Worm (Caenorhabditis elegans) whole organism, L4 larva: ENCODE results near the gene Y49A10A.2.

ENCODE experiments used
- Y105C5A.15 ChIP-seq: fragments of 200-800 bp; sonication (Bioruptor generic); IDR thresholded peaks from 2 replicates; pipeline ENCODE4 v1.3.6; 2022; ENCODE audit warnings: missing genetic modification characterization, missing compliant biosample characterization
- aha-1 ChIP-seq: fragments of 150-350 bp; peaks from one replicate; lab custom pipeline; 2014; ENCODE audit warnings: missing biosample characterization, missing genetic modification characterization
- ama-1 ChIP-seq: fragments of 150-350 bp; optimal IDR thresholded peaks from 2 replicates; lab custom pipeline; 2014; ENCODE audit warnings: inconsistent platforms, mixed read lengths
- attf-4 ChIP-seq: sonication (generic microtip); optimal IDR thresholded peaks from 3 replicates; lab custom pipeline; 2017; ENCODE audit warnings: missing biosample characterization, missing genetic modification characterization
- ceh-44 ChIP-seq: fragments of 200-800 bp; sonication (Bioruptor generic); IDR thresholded peaks from 2 replicates; pipeline ENCODE4 v1.3.6; 2022; ENCODE audit warnings: missing genetic modification reagents, missing genetic modification characterization, missing compliant biosample characterization
- daf-12 ChIP-seq: fragments of 150-350 bp; optimal IDR thresholded peaks from 2 replicates; lab custom pipeline; 2014; ENCODE audit warnings: missing biosample characterization, missing genetic modification reagents, missing genetic modification characterization
- daf-16 ChIP-seq, 3 experiments: sonication (generic microtip); optimal IDR thresholded peaks; 2 replicates each; lab custom pipeline; 2016 to 2017; ENCODE audit warnings: missing genetic modification characterization in 3 of 3, missing genetic modification reagents in 3 of 3, mild to moderate bottlenecking in 2 of 3, missing compliant biosample characterization in 2 of 3, missing biosample characterization in 1 of 3, moderate library complexity in 1 of 3
- daf-8 ChIP-seq: fragments of 200-800 bp; sonication (Bioruptor generic); IDR thresholded peaks from 2 replicates; pipeline ENCODE4 v1.3.6; 2022; ENCODE audit warnings: missing genetic modification characterization, missing compliant biosample characterization
- dmd-6 ChIP-seq: fragments of 200-800 bp; sonication (Bioruptor generic); IDR thresholded peaks from 2 replicates; pipeline ENCODE4 v1.3.6; 2022; ENCODE audit warnings: missing genetic modification reagents, missing genetic modification characterization, missing compliant biosample characterization
- dmd-9 ChIP-seq: fragments of 200-800 bp; sonication (Bioruptor generic); IDR thresholded peaks from 2 replicates; pipeline ENCODE4 v1.3.6; 2022; ENCODE audit warnings: missing genetic modification reagents, missing genetic modification characterization, missing compliant biosample characterization
- dve-1 ChIP-seq: sonication (generic microtip); optimal IDR thresholded peaks from 2 replicates; lab custom pipeline; 2017; ENCODE audit warnings: antibody characterized with exemption, mild to moderate bottlenecking, missing genetic modification characterization, missing compliant biosample characterization; ENCODE audit not compliant: insufficient read depth
- egl-43 ChIP-seq: fragments of 200-800 bp; sonication (Bioruptor generic); IDR thresholded peaks from 2 replicates; pipeline ENCODE4 v1.3.6; 2022; ENCODE audit warnings: missing genetic modification reagents, missing genetic modification characterization, missing compliant biosample characterization
- gei-8 ChIP-seq: fragments of 200-800 bp; sonication (Bioruptor generic); optimal IDR thresholded peaks from 2 replicates; lab custom pipeline; 2018; ENCODE audit warnings: mild to moderate bottlenecking, missing genetic modification characterization, missing compliant biosample characterization
- hlh-11 ChIP-seq: fragments of 200-800 bp; sonication (Bioruptor generic); optimal IDR thresholded peaks from 2 replicates; lab custom pipeline; 2018; ENCODE audit warnings: mild to moderate bottlenecking, missing genetic modification characterization, missing compliant biosample characterization
- hlh-30 ChIP-seq: sonication (generic microtip); optimal IDR thresholded peaks from 2 replicates; lab custom pipeline; 2017; ENCODE audit warnings: antibody characterized with exemption, mild to moderate bottlenecking, missing genetic modification characterization, missing compliant biosample characterization; ENCODE audit not compliant: insufficient read depth
- hmg-1.1 ChIP-seq: fragments of 200-800 bp; sonication (Bioruptor generic); IDR thresholded peaks from 2 replicates; pipeline ENCODE4 v1.3.6; 2022; ENCODE audit warnings: missing genetic modification reagents, missing genetic modification characterization, missing compliant biosample characterization
- lin-1 ChIP-seq: fragments of 200-800 bp; sonication (Bioruptor generic); IDR thresholded peaks from 2 replicates; pipeline ENCODE4 v1.3.6; 2022; ENCODE audit warnings: missing genetic modification reagents, missing genetic modification characterization, missing compliant biosample characterization
- lin-13 ChIP-seq: fragments of 150-350 bp; optimal IDR thresholded peaks from 2 replicates; lab custom pipeline; 2014; ENCODE audit warnings: missing biosample characterization, missing genetic modification reagents, missing genetic modification characterization
- lin-38 ChIP-seq: fragments of 200-800 bp; sonication (Bioruptor generic); IDR thresholded peaks from 2 replicates; pipeline ENCODE4 v1.3.6; 2022; ENCODE audit warnings: missing genetic modification reagents, missing genetic modification characterization, missing compliant biosample characterization
- lin-39 ChIP-seq: fragments of 150-350 bp; optimal IDR thresholded peaks from 2 replicates; lab custom pipeline; 2014; ENCODE audit warnings: missing biosample characterization, missing genetic modification reagents, missing genetic modification characterization
- madf-9 ChIP-seq: fragments of 200-800 bp; sonication (Bioruptor generic); conservative IDR thresholded peaks from 2 replicates; pipeline ENCODE4 v1.3.6; 2022; ENCODE audit warnings: missing genetic modification reagents, missing genetic modification characterization, missing compliant biosample characterization
- mdt-29 ChIP-seq: fragments of 200-800 bp; sonication (Bioruptor generic); IDR thresholded peaks from 2 replicates; pipeline ENCODE4 v1.3.6; 2022; ENCODE audit warnings: missing genetic modification reagents, missing genetic modification characterization, missing compliant biosample characterization
- mep-1 ChIP-seq: fragments of 150-350 bp; sonication (generic microtip); optimal IDR thresholded peaks from 3 replicates; lab custom pipeline; 2014; ENCODE audit warnings: missing biosample characterization, missing genetic modification characterization
- mes-2 ChIP-seq: sonication (generic microtip); optimal IDR thresholded peaks from 2 replicates; lab custom pipeline; 2016; ENCODE audit warnings: missing genotype, mild to moderate bottlenecking, missing genetic modification characterization, missing compliant biosample characterization; ENCODE audit not compliant: poor library complexity, severe bottlenecking
- mxl-2 ChIP-seq: fragments of 200-800 bp; sonication (Bioruptor generic); conservative IDR thresholded peaks from 2 replicates; pipeline ENCODE4 v1.3.6; 2022; ENCODE audit warnings: missing genetic modification reagents, missing genetic modification characterization, missing compliant biosample characterization
- mxl-3 ChIP-seq: fragments of 200-800 bp; sonication (Bioruptor generic); optimal IDR thresholded peaks from 2 replicates; lab custom pipeline; 2018; ENCODE audit warnings: mild to moderate bottlenecking, missing genetic modification characterization, missing compliant biosample characterization
- nhr-11 ChIP-seq: fragments of 150-350 bp; optimal IDR thresholded peaks from 2 replicates; lab custom pipeline; 2014; ENCODE audit warnings: missing biosample characterization, missing genetic modification characterization
- nhr-28 ChIP-seq: fragments of 150-350 bp; optimal IDR thresholded peaks from 2 replicates; lab custom pipeline; 2014; ENCODE audit warnings: missing biosample characterization, missing genetic modification characterization
- nhr-6 ChIP-seq: fragments of 150-350 bp; optimal IDR thresholded peaks from 2 replicates; lab custom pipeline; 2014; ENCODE audit warnings: missing biosample characterization, missing genetic modification characterization
- pha-4 ChIP-seq, 2 experiments: fragments of 150-350 bp in 1 of 2; fragments of 200-800 bp in 1 of 2; sonication (Bioruptor generic) in 1 of 2; IDR thresholded peaks in 1 of 2; optimal IDR thresholded peaks in 1 of 2; 2 replicates each; pipeline versions ENCODE4 v1.3.6 to Lab custom; 2014 to 2022; ENCODE audit warnings: missing genetic modification characterization in 2 of 2, missing genetic modification reagents in 2 of 2, missing biosample characterization in 1 of 2, missing compliant biosample characterization in 1 of 2
- saeg-2 ChIP-seq: fragments of 200-800 bp; sonication (Bioruptor generic); IDR thresholded peaks from 2 replicates; pipeline ENCODE4 v1.3.6; 2022; ENCODE audit warnings: missing genetic modification reagents, missing genetic modification characterization, missing compliant biosample characterization
- set-16 ChIP-seq: fragments of 200-800 bp; sonication (Bioruptor generic); IDR thresholded peaks from 2 replicates; pipeline ENCODE4 v1.3.6; 2022; ENCODE audit warnings: missing genetic modification reagents, missing genetic modification characterization, missing compliant biosample characterization
- skn-1 ChIP-seq: fragments of 150-350 bp; optimal IDR thresholded peaks from 2 replicates; lab custom pipeline; 2014; ENCODE audit warnings: missing biosample characterization, missing genetic modification characterization
- snpc-4 ChIP-seq: fragments of 150-350 bp; optimal IDR thresholded peaks from 2 replicates; lab custom pipeline; 2014; ENCODE audit warnings: missing biosample characterization, missing genetic modification characterization
- unc-130 ChIP-seq: sonication (generic microtip); optimal IDR thresholded peaks from 2 replicates; lab custom pipeline; 2016; ENCODE audit warnings: missing genetic modification reagents, missing genetic modification characterization, missing compliant biosample characterization
- unc-39 ChIP-seq: sonication (generic microtip); optimal IDR thresholded peaks from 2 replicates; lab custom pipeline; 2017; ENCODE audit warnings: missing biosample characterization, missing genetic modification characterization
- unc-62 ChIP-seq, 3 experiments: fragments of 150-350 bp in 1 of 3; sonication (generic microtip); optimal IDR thresholded peaks in 2 of 3; peaks in 1 of 3; 1 replicate in 1 of 3; 2 replicates in 2 of 3; lab custom pipeline; 2014 to 2017; ENCODE audit warnings: missing biosample characterization in 3 of 3, missing genetic modification characterization in 3 of 3, missing genetic modification reagents in 3 of 3, missing genotype in 1 of 3

Gene Y49A10A.2

ce11 chrX:10396509-10397292, 24.2 kb upstream of the Y49A10A.2 start, which contains the start of gene pkn-1:
Gene pkn-1, plus strand, starts transcription at chrX:10397242.
- no peak for TF ChIP-seq unc-39 (tag; lab: Kevin White, UChicago)
- TF ChIP-seq pha-4 (GFP tag; IDR thresholded peaks at IDR 0.05; lab: Robert Waterston, UW) = no peak
- peak; percentile 54 for TF ChIP-seq pha-4 (tag; optimal IDR thresholded peaks at IDR 0.05; lab: Kevin White, UChicago)
- TF ChIP-seq nhr-11 (tag; lab: Kevin White, UChicago) = no peak
- peak; percentile 20 for TF ChIP-seq hlh-11
- no peak for TF ChIP-seq lin-13 (GFP tag; lab: Kevin White, UChicago)
- peak; percentile 35 for TF ChIP-seq mes-2 (tag; lab: Kevin White, UChicago)
- no peak for TF ChIP-seq Y105C5A.15 (GFP tag; lab: Robert Waterston, UW)
- peak in 1 of 2 experiments; percentile 99 for TF ChIP-seq unc-62 (GFP tag; optimal IDR thresholded peaks at IDR 0.05 in 1 of 2; lab: Kevin White, UChicago)
- TF ChIP-seq unc-62 (tag; optimal IDR thresholded peaks at IDR 0.05; lab: Kevin White, UChicago) = no peak
- TF ChIP-seq egl-43 (GFP tag; lab: Robert Waterston, UW) = peak; percentile 62; the same call in 1 of the 2 replicates
- TF ChIP-seq ama-1 = no peak
- TF ChIP-seq mxl-3 (GFP tag; lab: Kevin White, UChicago) = no peak
- peak; percentile 53 for TF ChIP-seq hlh-30 (tag; lab: Kevin White, UChicago)
- no peak for TF ChIP-seq madf-9

- peak in 1 of 2 experiments; percentile 25 for TF ChIP-seq unc-62 (GFP tag; optimal IDR thresholded peaks at IDR 0.05 in 1 of 2; lab: Kevin White, UChicago)
- no peak for TF ChIP-seq unc-62 (tag; optimal IDR thresholded peaks at IDR 0.05; lab: Kevin White, UChicago)
- TF ChIP-seq gei-8 = no peak
- TF ChIP-seq mes-2 (tag; lab: Kevin White, UChicago) = peak; percentile 45
- 0 out of 2 replicates have a peak, but pooled peaks have one; percentile 26 for TF ChIP-seq lin-38 (GFP tag; lab: Robert Waterston, UW)
- TF ChIP-seq nhr-11 (tag; lab: Kevin White, UChicago) = no peak
- TF ChIP-seq set-16 (GFP tag; lab: Robert Waterston, UW) = 0 out of 2 replicates have a peak, but pooled peaks have one; percentile 18
- TF ChIP-seq egl-43 (GFP tag; lab: Robert Waterston, UW) = peak; percentile 47; the same call in 1 of the 2 replicates
- no peak for TF ChIP-seq saeg-2
- TF ChIP-seq hmg-1.1 (GFP tag; lab: Robert Waterston, UW) = peak; percentile 46; the same call in 1 of the 2 replicates
- no peak for TF ChIP-seq dmd-9
- no peak for TF ChIP-seq ceh-44 (GFP tag; lab: Robert Waterston, UW)
- peak; percentile 92 for TF ChIP-seq aha-1 (tag; lab: Kevin White, UChicago)
- TF ChIP-seq mdt-29 (GFP tag; lab: Robert Waterston, UW) = no peak
- no peak for TF ChIP-seq snpc-4 (tag; lab: Kevin White, UChicago)
- peak; percentile 26 for TF ChIP-seq dve-1
- peak; percentile 36 for TF ChIP-seq mep-1 (tag; lab: Kevin White, UChicago)
- TF ChIP-seq nhr-6 (tag; lab: Kevin White, UChicago) = no peak
- peak; percentile 24 for TF ChIP-seq mxl-3 (GFP tag; lab: Kevin White, UChicago)
- no peak for TF ChIP-seq daf-16 (GFP tag; optimal IDR thresholded peaks at IDR 0.05; lab: Kevin White, UChicago)
- TF ChIP-seq daf-16 (tag; optimal IDR thresholded peaks at IDR 0.05; lab: Kevin White, UChicago) = peak; percentile 45
- TF ChIP-seq dmd-6 (GFP tag; lab: Robert Waterston, UW) = peak; percentile 30
- TF ChIP-seq hlh-11 = peak; percentile 65
- no peak for TF ChIP-seq daf-12 (tag; lab: Kevin White, UChicago)
- no peak for TF ChIP-seq lin-1 (GFP tag; lab: Robert Waterston, UW)
- TF ChIP-seq daf-8 = no peak
- no peak for TF ChIP-seq lin-39 (tag; lab: Kevin White, UChicago)
- no peak for TF ChIP-seq attf-4 (tag; lab: Kevin White, UChicago)
- no peak for TF ChIP-seq mxl-2 (GFP tag; lab: Robert Waterston, UW)
- peak; percentile 28 for TF ChIP-seq nhr-28 (tag; lab: Kevin White, UChicago)
- TF ChIP-seq skn-1 = no peak
- no peak for TF ChIP-seq unc-130 (GFP tag; lab: Kevin White, UChicago)
- TF ChIP-seq, all 104 proteins: peak for 14
Observed at ce11 chrX:10395668-10396067, 23.2 kb upstream of the Y49A10A.2 start.
